Fruit fly (Drosophila melanogaster) whole organism, embryonic: ENCODE results near the gene PolA1.
A peak's percentile ranks its signal among the peaks of the same experiment; 100 is the strongest.

ENCODE experiments used
- Antp ChIP-seq: fragments of 200-800 bp; sonication (Bioruptor generic); optimal IDR thresholded peaks from 3 replicates; lab custom pipeline; 2016; ENCODE audit warnings: missing biosample characterization, missing genetic modification characterization
- Atf-2 ChIP-seq: fragments of 200-800 bp; sonication (Bioruptor generic); optimal IDR thresholded peaks from 2 replicates; lab custom pipeline; 2016; ENCODE audit warnings: missing biosample characterization, missing genetic modification characterization
- B-H1 ChIP-seq: fragments of 200-800 bp; sonication (Bioruptor generic); IDR thresholded peaks from 3 replicates; pipeline ENCODE4 v1.3.6; 2022; ENCODE audit warnings: missing biosample characterization, missing genetic modification characterization
- CG10321 ChIP-seq: fragments of 200-800 bp; sonication (Bioruptor generic); IDR thresholded peaks from 2 replicates; pipeline ENCODE4 v1.3.6; 2022; ENCODE audit warnings: missing biosample characterization, missing genetic modification characterization
- CG11247 ChIP-seq: fragments of 200-800 bp; sonication (Bioruptor generic); IDR thresholded peaks from 2 replicates; pipeline ENCODE4 v1.3.6; 2022; ENCODE audit warnings: missing biosample characterization, missing genetic modification characterization
- CG11504 ChIP-seq: fragments of 200-800 bp; sonication (Bioruptor generic); optimal IDR thresholded peaks from 3 replicates; lab custom pipeline; 2019; ENCODE audit warnings: missing biosample characterization, mild to moderate bottlenecking, missing genetic modification characterization, moderate library complexity
- CG11723 ChIP-seq: fragments of 200-800 bp; sonication (Bioruptor generic); optimal IDR thresholded peaks from 2 replicates; lab custom pipeline; 2017; ENCODE audit warnings: missing biosample characterization, mild to moderate bottlenecking, missing genetic modification characterization
- CG13296 ChIP-seq: fragments of 200-800 bp; sonication (Bioruptor generic); optimal IDR thresholded peaks from 3 replicates; lab custom pipeline; 2018; ENCODE audit warnings: missing biosample characterization, mild to moderate bottlenecking, missing genetic modification characterization
- CG13424 ChIP-seq: fragments of 200-800 bp; sonication (Bioruptor generic); optimal IDR thresholded peaks from 2 replicates; lab custom pipeline; 2019; ENCODE audit warnings: missing biosample characterization, mild to moderate bottlenecking, missing genetic modification characterization, moderate library complexity
- CG14441 ChIP-seq: fragments of 200-800 bp; sonication (Bioruptor generic); IDR thresholded peaks from 2 replicates; pipeline ENCODE4 v1.3.6; 2022; ENCODE audit warnings: missing biosample characterization, missing genetic modification characterization
- CG16779 ChIP-seq: fragments of 200-800 bp; sonication (Bioruptor generic); IDR thresholded peaks from 2 replicates; pipeline ENCODE4 v1.3.6; 2022; ENCODE audit warnings: missing biosample characterization, missing genetic modification characterization
- CG16813 ChIP-seq: fragments of 200-800 bp; sonication (Bioruptor generic); IDR thresholded peaks from 3 replicates; pipeline ENCODE4 v1.3.6; 2022; ENCODE audit warnings: missing biosample characterization, missing genetic modification characterization; ENCODE audit not compliant: partially characterized antibody
- CG16863 ChIP-seq: fragments of 200-800 bp; sonication (Bioruptor generic); optimal IDR thresholded peaks from 3 replicates; lab custom pipeline; 2016; ENCODE audit warnings: missing biosample characterization, missing genetic modification characterization
- CG17328 ChIP-seq: fragments of 200-800 bp; sonication (Bioruptor generic); IDR thresholded peaks from 2 replicates; pipeline ENCODE4 v1.3.6; 2022; ENCODE audit warnings: missing biosample characterization, missing genetic modification characterization
- CG1832 ChIP-seq: fragments of 200-800 bp; sonication (Bioruptor generic); optimal IDR thresholded peaks from 2 replicates; lab custom pipeline; 2017; ENCODE audit warnings: missing biosample characterization, mild to moderate bottlenecking, missing genetic modification characterization, inconsistent platforms
- CG2199 ChIP-seq: fragments of 200-800 bp; sonication (Bioruptor generic); IDR thresholded peaks from 3 replicates; pipeline ENCODE4 v1.3.6; 2022; ENCODE audit warnings: missing biosample characterization, missing genetic modification characterization
- CG3407 ChIP-seq: fragments of 200-800 bp; sonication (Bioruptor generic); optimal IDR thresholded peaks from 2 replicates; lab custom pipeline; 2018; ENCODE audit warnings: missing biosample characterization, mild to moderate bottlenecking, missing genetic modification characterization
- CG34422 ChIP-seq: fragments of 200-800 bp; sonication (Bioruptor generic); IDR thresholded peaks from 3 replicates; pipeline ENCODE4 v1.3.6; 2022; ENCODE audit warnings: missing biosample characterization, missing genetic modification characterization
- CG4404 ChIP-seq: fragments of 200-800 bp; sonication (Bioruptor generic); IDR thresholded peaks from 2 replicates; pipeline ENCODE4 v1.3.6; 2022; ENCODE audit warnings: missing biosample characterization, missing genetic modification characterization
- CG5180 ChIP-seq: fragments of 200-800 bp; sonication (Bioruptor generic); optimal IDR thresholded peaks from 3 replicates; lab custom pipeline; 2017; ENCODE audit warnings: missing biosample characterization, missing genetic modification characterization, mild to moderate bottlenecking, moderate library complexity, missing genetic modification reagents
- CG6654 ChIP-seq: fragments of 200-800 bp; sonication (Bioruptor generic); optimal IDR thresholded peaks from 2 replicates; lab custom pipeline; 2017; ENCODE audit warnings: missing biosample characterization, mild to moderate bottlenecking, missing genetic modification characterization
- CG6791 ChIP-seq: fragments of 200-800 bp; sonication (Bioruptor generic); IDR thresholded peaks from 3 replicates; pipeline ENCODE4 v1.3.6; 2022; ENCODE audit warnings: missing biosample characterization, missing genetic modification characterization; ENCODE audit not compliant: partially characterized antibody
- CG7745 ChIP-seq: fragments of 200-800 bp; sonication (Bioruptor generic); optimal IDR thresholded peaks from 2 replicates; lab custom pipeline; 2018; ENCODE audit warnings: missing biosample characterization, mild to moderate bottlenecking, missing genetic modification characterization, moderate library complexity
- CG9797 ChIP-seq: fragments of 200-800 bp; sonication (Bioruptor generic); optimal IDR thresholded peaks from 3 replicates; lab custom pipeline; 2018; ENCODE audit warnings: missing biosample characterization, mild to moderate bottlenecking, missing genetic modification characterization
- Dp ChIP-seq: fragments of 200-800 bp; sonication (Bioruptor generic); optimal IDR thresholded peaks from 2 replicates; lab custom pipeline; 2018; ENCODE audit warnings: missing biosample characterization, mild to moderate bottlenecking, missing genetic modification characterization, moderate library complexity
- ERR ChIP-seq: fragments of 200-800 bp; sonication (Bioruptor generic); optimal IDR thresholded peaks from 2 replicates; lab custom pipeline; 2016; ENCODE audit warnings: missing biosample characterization, missing genetic modification characterization
- Fer2 ChIP-seq: fragments of 200-800 bp; sonication (Bioruptor generic); optimal IDR thresholded peaks from 2 replicates; lab custom pipeline; 2018; ENCODE audit warnings: missing biosample characterization, mild to moderate bottlenecking, missing genetic modification characterization, moderate library complexity
- Lpt ChIP-seq: fragments of >200 bp; optimal IDR thresholded peaks from 2 replicates; lab custom pipeline; 2018; ENCODE audit warnings: missing biosample characterization, missing genetic modification characterization
- Mes4 ChIP-seq: fragments of 200-800 bp; sonication (Bioruptor generic); optimal IDR thresholded peaks from 2 replicates; lab custom pipeline; 2016; ENCODE audit warnings: missing biosample characterization, missing genetic modification characterization
- NK7.1 ChIP-seq: fragments of 200-800 bp; sonication (Bioruptor generic); optimal IDR thresholded peaks from 3 replicates; lab custom pipeline; 2016; ENCODE audit warnings: missing biosample characterization, missing genetic modification characterization
- Ptx1 ChIP-seq: fragments of 200-800 bp; sonication (Bioruptor generic); IDR thresholded peaks from 2 replicates; pipeline ENCODE4 v1.3.6; 2022; ENCODE audit warnings: missing biosample characterization, missing genetic modification characterization
- Rfx ChIP-seq: fragments of 200-800 bp; sonication (Bioruptor generic); IDR thresholded peaks from 2 replicates; pipeline ENCODE4 v1.3.6; 2022; ENCODE audit warnings: missing biosample characterization, missing genetic modification characterization
- Xbp1 ChIP-seq: fragments of 200-800 bp; sonication (Bioruptor generic); optimal IDR thresholded peaks from 3 replicates; lab custom pipeline; 2016; ENCODE audit warnings: missing biosample characterization, mild to moderate bottlenecking, missing genetic modification characterization
- YL-1 ChIP-seq: fragments of 200-800 bp; sonication (Bioruptor generic); optimal IDR thresholded peaks from 3 replicates; lab custom pipeline; 2017; ENCODE audit warnings: missing biosample characterization, mild to moderate bottlenecking, missing genetic modification characterization
- ab ChIP-seq: fragments of 200-800 bp; sonication (Bioruptor generic); optimal IDR thresholded peaks from 2 replicates; lab custom pipeline; 2016; ENCODE audit warnings: missing biosample characterization, missing genetic modification characterization
- al ChIP-seq: fragments of 200-800 bp; sonication (Bioruptor generic); IDR thresholded peaks from 2 replicates; pipeline ENCODE4 v1.3.6; 2022; ENCODE audit warnings: missing biosample characterization, missing genetic modification characterization
- chinmo ChIP-seq: fragments of 200-800 bp; sonication (Bioruptor generic); IDR thresholded peaks from 4 replicates; pipeline ENCODE4 v1.3.6; 2022; ENCODE audit warnings: missing biosample characterization, missing genetic modification characterization; ENCODE audit not compliant: partially characterized antibody
- corto ChIP-seq: fragments of 200-800 bp; sonication (Bioruptor generic); optimal IDR thresholded peaks from 2 replicates; lab custom pipeline; 2016; ENCODE audit warnings: missing biosample characterization, mild to moderate bottlenecking, missing genetic modification characterization, moderate library complexity
- dm ChIP-seq: fragments of 200-800 bp; sonication (Bioruptor generic); optimal IDR thresholded peaks from 3 replicates; lab custom pipeline; 2016; ENCODE audit warnings: missing biosample characterization, missing genetic modification characterization
- her ChIP-seq: fragments of 200-800 bp; sonication (Bioruptor generic); optimal IDR thresholded peaks from 2 replicates; lab custom pipeline; 2016; ENCODE audit warnings: missing biosample characterization, missing genetic modification characterization
- rib ChIP-seq: fragments of 200-800 bp; sonication (Bioruptor generic); IDR thresholded peaks from 2 replicates; pipeline ENCODE4 v1.3.6; 2022; ENCODE audit warnings: missing biosample characterization, missing genetic modification characterization
- sd ChIP-seq: fragments of 200-800 bp; sonication (Bioruptor generic); optimal IDR thresholded peaks from 3 replicates; lab custom pipeline; 2018; ENCODE audit warnings: missing biosample characterization, mild to moderate bottlenecking, missing genetic modification characterization, moderate library complexity
- sisA ChIP-seq: fragments of 200-800 bp; sonication (Bioruptor generic); IDR thresholded peaks from 2 replicates; pipeline ENCODE4 v1.3.6; 2022; ENCODE audit warnings: missing biosample characterization, missing genetic modification characterization
- slp2 ChIP-seq: fragments of 200-800 bp; sonication (Bioruptor generic); optimal IDR thresholded peaks from 2 replicates; lab custom pipeline; 2016; ENCODE audit warnings: missing biosample characterization, missing genetic modification characterization
- sna ChIP-seq: fragments of 200-800 bp; sonication (Bioruptor generic); IDR thresholded peaks from 2 replicates; pipeline ENCODE4 v1.3.6; 2022; ENCODE audit warnings: missing biosample characterization, missing genetic modification characterization; ENCODE audit not compliant: partially characterized antibody
- stc ChIP-seq: fragments of 200-800 bp; sonication (Bioruptor generic); IDR thresholded peaks from 2 replicates; pipeline ENCODE4 v1.3.6; 2022; ENCODE audit warnings: missing biosample characterization, missing genetic modification characterization
- sug ChIP-seq: fragments of 200-800 bp; optimal IDR thresholded peaks from 2 replicates; lab custom pipeline; 2019; ENCODE audit warnings: missing biosample characterization, mild to moderate bottlenecking, missing genetic modification characterization, moderate library complexity
- tgo ChIP-seq: fragments of 200-800 bp; sonication (Bioruptor generic); IDR thresholded peaks from 3 replicates; pipeline ENCODE4 v1.3.6; 2022; ENCODE audit warnings: missing biosample characterization, missing genetic modification characterization
- ttk ChIP-seq: fragments of 200-800 bp; sonication (Bioruptor generic); IDR thresholded peaks from 2 replicates; pipeline ENCODE4 v2.1.2; 2022; ENCODE audit warnings: missing biosample characterization, missing genetic modification characterization
- vnd ChIP-seq: fragments of 200-800 bp; sonication (Bioruptor generic); IDR thresholded peaks from 3 replicates; pipeline ENCODE4 v1.3.6; 2022; ENCODE audit warnings: missing biosample characterization, missing genetic modification characterization; ENCODE audit not compliant: partially characterized antibody
- wdn ChIP-seq: fragments of 200-800 bp; sonication (Bioruptor generic); IDR thresholded peaks from 2 replicates; pipeline ENCODE4 v1.3.6; 2022; ENCODE audit warnings: missing biosample characterization, missing genetic modification characterization
- wor ChIP-seq: fragments of 200-800 bp; sonication (Bioruptor generic); IDR thresholded peaks from 2 replicates; pipeline ENCODE4 v1.3.6; 2022; ENCODE audit warnings: missing biosample characterization, missing genetic modification characterization

The PolA1 gene

DNA sequence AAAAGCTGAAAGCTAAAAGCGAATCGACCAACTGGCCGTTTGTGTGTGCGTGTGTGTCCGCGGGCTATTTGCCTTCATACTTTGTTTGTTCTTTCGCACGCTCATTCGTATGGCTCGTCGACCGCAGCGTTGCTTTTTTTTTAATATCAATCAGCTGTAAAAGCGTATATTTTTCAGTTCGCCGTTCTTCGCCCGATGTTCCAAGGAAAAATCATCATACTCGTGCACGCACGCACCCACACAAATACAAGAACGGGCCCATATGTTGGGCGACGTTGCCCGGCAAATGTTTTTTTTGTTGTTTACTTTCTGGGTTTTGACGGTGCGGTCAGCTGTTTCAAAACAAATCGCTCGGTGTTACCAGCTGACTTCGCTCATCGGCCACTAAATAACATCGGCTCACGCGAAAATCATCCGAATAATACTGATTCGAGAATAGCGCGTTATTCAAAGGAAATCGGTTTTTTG, 10.9 kb downstream of the PolA1 start, which contains the start of gene E2f1 (continued):
- TF ChIP-seq al (GFP tag; lab: Robert Waterston, UW) (no peak), dm (GFP tag; lab: Kevin White, UChicago) (no peak), NK7.1 (GFP tag; lab: Kevin White, UChicago) (no peak), CG13424 (no peak), Xbp1 (GFP tag; lab: Kevin White, UChicago) (no peak), stc (GFP tag; lab: Robert Waterston, UW) (no peak), CG4404 (GFP tag; lab: Robert Waterston, UW) (no peak), sna (GFP tag; lab: Robert Waterston, UW) (peak; percentile 72), her (GFP tag; lab: Kevin White, UChicago) (no peak), wor (GFP tag; lab: Robert Waterston, UW) (no peak), CG7745 (tag; lab: Kevin White, UChicago) (no peak), YL-1 (GFP tag; lab: Kevin White, UChicago) (peak; percentile 23), ERR (GFP tag; lab: Kevin White, UChicago) (no peak), CG9797 (GFP tag; lab: Kevin White, UChicago) (peak; percentile 90), Rfx (GFP tag; lab: Robert Waterston, UW) (peak; percentile 42), CG16779 (GFP tag; lab: Robert Waterston, UW) (no peak), tgo (GFP tag; lab: Robert Waterston, UW) (no peak), B-H1 (GFP tag; lab: Robert Waterston, UW) (no peak), CG16813 (GFP tag; lab: Robert Waterston, UW) (peak; percentile 62), CG11723 (GFP tag; lab: Kevin White, UChicago) (no peak), wdn (GFP tag; lab: Robert Waterston, UW) (no peak), CG1832 (GFP tag; lab: Kevin White, UChicago) (no peak), corto (GFP tag; lab: Kevin White, UChicago) (no peak), Atf-2 (no peak), ttk (no peak), sug (tag; lab: Kevin White, UChicago) (peak; percentile 53), CG14441 (GFP tag; lab: Robert Waterston, UW) (no peak), chinmo (peak; percentile 75; the same call in 2 of the 4 replicates), ab (no peak), CG6654 (GFP tag; lab: Kevin White, UChicago) (no peak), CG11504 (tag; lab: Kevin White, UChicago) (peak; percentile 16), CG6791 (GFP tag; lab: Robert Waterston, UW) (peak; percentile 79; the same call in 2 of the 3 replicates), sisA (no peak), CG34422 (GFP tag; lab: Robert Waterston, UW) (peak; percentile 80; the same call in 2 of the 3 replicates), CG13296 (GFP tag; lab: Kevin White, UChicago) (no peak), slp2 (GFP tag; lab: Kevin White, UChicago) (no peak), Dp (GFP tag; lab: Kevin White, UChicago) (peak; percentile 87), CG5180 (GFP tag; lab: Kevin White, UChicago) (peak; percentile 39), Ptx1 (GFP tag; lab: Robert Waterston, UW) (no peak), sd (peak; percentile 45), vnd (GFP tag; lab: Robert Waterston, UW) (peak; percentile 68; the same call in 2 of the 3 replicates), CG2199 (GFP tag; lab: Robert Waterston, UW) (0 out of 3 replicates have a peak, but pooled peaks have one; percentile 62), CG10321 (no peak), CG11247 (GFP tag; lab: Robert Waterston, UW) (no peak), Mes4 (GFP tag; lab: Kevin White, UChicago) (no peak), CG3407 (GFP tag; lab: Kevin White, UChicago) (peak; percentile 4), rib (GFP tag; lab: Robert Waterston, UW) (no peak; the same call in 1 of the 2 replicates), CG17328 (GFP tag; lab: Robert Waterston, UW) (no peak), CG16863 (GFP tag; lab: Kevin White, UChicago) (no peak), Fer2 (tag; lab: Kevin White, UChicago) (no peak), Lpt (GFP tag; lab: Kevin White, UChicago) (no peak), Antp (GFP tag; lab: Kevin White, UChicago) (no peak)
